Worm (Caenorhabditis elegans) whole organism, L4/young adult: ENCODE measurements around the gene C29E4.9.

Source experiments
- W03F9.2 ChIP-seq: fragments of 150-350 bp; optimal IDR thresholded peaks from 2 replicates; lab custom pipeline; 2014; ENCODE audit warnings: missing biosample characterization, missing genetic modification characterization
- dao-5 ChIP-seq: sonication (generic microtip); optimal IDR thresholded peaks from 2 replicates; lab custom pipeline; 2016; ENCODE audit warnings: missing genotype, missing genetic modification characterization, moderate library complexity, missing compliant biosample characterization
- him-1 ChIP-seq: sonication (generic microtip); optimal IDR thresholded peaks from 2 replicates; lab custom pipeline; 2016; ENCODE audit warnings: missing genotype, missing genetic modification reagents, missing genetic modification characterization, missing compliant biosample characterization

Gene C29E4.9

ce11 chrIII:7948802-7949201 lies 8.1 kb downstream of the C29E4.9 start, which contains the start of gene col-90:
col-90 (plus strand) TSS chrIII:7948838.
- TF ChIP-seq dao-5 (tag; lab: Kevin White, UChicago) = no peak
- no peak for TF ChIP-seq W03F9.2 (tag; lab: Kevin White, UChicago)
- no peak for TF ChIP-seq him-1 (tag; lab: Kevin White, UChicago)

DNA sequence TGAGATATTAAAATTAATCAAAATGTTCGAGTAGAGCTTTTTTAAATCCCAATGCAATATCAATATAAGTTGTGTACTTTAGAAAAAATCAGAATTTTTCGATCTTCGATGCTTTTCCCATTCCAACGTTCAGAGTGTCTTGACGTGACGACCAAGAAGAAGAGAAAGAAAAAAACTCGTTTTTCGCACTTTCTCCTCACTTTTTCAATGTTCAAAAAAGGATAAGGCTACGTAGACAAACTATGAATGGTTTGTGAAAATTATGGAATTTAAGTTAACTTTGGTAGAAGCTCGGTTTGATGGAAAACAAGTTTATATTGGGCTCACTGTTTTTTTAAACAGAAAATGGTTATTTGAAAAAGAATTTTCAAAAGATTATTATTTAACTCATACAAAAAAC lies 9.2 kb downstream of the C29E4.9 start:
- TF ChIP-seq dao-5 (tag; lab: Kevin White, UChicago) = no peak
- no peak for TF ChIP-seq him-1 (tag; lab: Kevin White, UChicago)
- no peak for TF ChIP-seq W03F9.2 (tag; lab: Kevin White, UChicago)

- TF ChIP-seq dao-5 (tag; lab: Kevin White, UChicago) (no peak), him-1 (tag; lab: Kevin White, UChicago) (no peak), W03F9.2 (tag; lab: Kevin White, UChicago) (no peak)
Measured at ce11 chrIII:7946968-7947491, 9.8 kb downstream of the C29E4.9 start, which contains the start of gene gsto-1. gsto-1 (minus strand) TSS chrIII:7947018.

DNA sequence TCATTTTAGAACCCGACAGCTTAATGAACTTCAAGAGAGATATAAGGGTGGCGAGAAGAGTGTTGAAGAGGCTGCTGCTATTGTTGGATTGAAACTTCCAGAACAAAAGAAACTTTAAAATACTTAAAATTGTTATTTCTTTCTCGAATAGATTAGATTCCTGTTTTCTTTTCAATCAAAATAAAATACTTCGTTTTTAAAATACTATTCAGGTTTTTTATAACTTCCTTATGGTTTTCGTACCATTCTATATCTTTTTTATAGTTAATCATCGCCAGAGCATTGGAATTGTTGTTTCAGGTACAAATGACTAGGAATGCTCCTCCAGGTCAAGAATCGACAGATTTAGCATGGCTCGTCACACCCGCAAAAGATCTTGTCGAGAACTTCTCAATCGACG lies 15.4 kb downstream of the C29E4.9 start, which contains the start of gene kle-2:
kle-2 (plus strand) TSS at position 301 of the 400 bp plus-strand sequence.
- TF ChIP-seq him-1 (tag; lab: Kevin White, UChicago) (no peak), dao-5 (tag; lab: Kevin White, UChicago) (no peak), W03F9.2 (tag; lab: Kevin White, UChicago) (no peak)

DNA sequence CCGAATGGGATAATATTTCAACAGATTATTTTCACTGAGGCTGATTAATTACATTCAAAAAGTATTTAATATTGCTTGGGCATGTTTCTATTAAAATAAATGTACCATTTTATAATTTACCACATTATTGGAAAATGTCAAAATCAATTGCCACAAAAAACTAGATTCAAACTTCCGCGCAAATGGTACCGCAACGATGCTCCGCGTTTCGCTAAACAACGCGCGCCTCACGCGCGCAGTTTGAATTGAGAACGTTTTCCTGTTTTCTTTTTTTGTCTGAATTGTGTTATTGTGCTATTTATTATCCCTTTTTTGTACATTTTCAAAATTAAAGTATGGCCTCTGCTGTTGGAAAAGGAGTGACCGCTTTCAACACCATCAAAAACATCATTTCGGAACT lies 16.0 kb downstream of the C29E4.9 start, which contains the start of gene C29E4.12:
C29E4.12 (plus strand) TSS at position 333 of the 400 bp plus-strand sequence.
- no peak for TF ChIP-seq dao-5 (tag; lab: Kevin White, UChicago)
- TF ChIP-seq him-1 (tag; lab: Kevin White, UChicago) = no peak
- TF ChIP-seq W03F9.2 (tag; lab: Kevin White, UChicago) = no peak

ce11 chrIII:7937548-7937947 lies 19.3 kb downstream of the C29E4.9 start, which contains the start of gene C29E4.10:
C29E4.10 (plus strand) TSS chrIII:7937848.
- TF ChIP-seq him-1 (tag; lab: Kevin White, UChicago) (no peak), W03F9.2 (tag; lab: Kevin White, UChicago) (no peak), dao-5 (tag; lab: Kevin White, UChicago) (no peak)

DNA sequence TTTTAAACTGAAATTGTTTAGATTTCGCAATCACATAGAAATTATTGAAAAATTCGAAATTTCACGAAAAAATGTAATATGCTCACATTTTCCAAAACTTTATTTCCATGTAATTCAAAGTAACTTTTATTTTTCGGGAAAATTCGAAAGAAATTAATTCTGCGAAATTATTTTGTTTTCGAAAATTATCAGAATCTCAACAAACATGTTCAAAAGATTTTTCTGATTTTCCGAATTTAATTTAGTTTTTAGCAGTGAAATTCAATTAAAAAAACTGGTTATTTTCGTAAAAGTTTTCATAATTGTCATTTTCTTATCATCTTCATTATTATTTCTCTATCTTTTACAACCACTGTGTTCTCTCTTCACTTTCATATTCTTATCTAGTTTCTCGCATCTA lies 23.6 kb downstream of the C29E4.9 start, which contains the start of gene ran-2:
ran-2 (plus strand) TSS at position 301 of the 400 bp plus-strand sequence.
- TF ChIP-seq him-1 (tag; lab: Kevin White, UChicago) (no peak), dao-5 (tag; lab: Kevin White, UChicago) (no peak), W03F9.2 (tag; lab: Kevin White, UChicago) (no peak)

DNA sequence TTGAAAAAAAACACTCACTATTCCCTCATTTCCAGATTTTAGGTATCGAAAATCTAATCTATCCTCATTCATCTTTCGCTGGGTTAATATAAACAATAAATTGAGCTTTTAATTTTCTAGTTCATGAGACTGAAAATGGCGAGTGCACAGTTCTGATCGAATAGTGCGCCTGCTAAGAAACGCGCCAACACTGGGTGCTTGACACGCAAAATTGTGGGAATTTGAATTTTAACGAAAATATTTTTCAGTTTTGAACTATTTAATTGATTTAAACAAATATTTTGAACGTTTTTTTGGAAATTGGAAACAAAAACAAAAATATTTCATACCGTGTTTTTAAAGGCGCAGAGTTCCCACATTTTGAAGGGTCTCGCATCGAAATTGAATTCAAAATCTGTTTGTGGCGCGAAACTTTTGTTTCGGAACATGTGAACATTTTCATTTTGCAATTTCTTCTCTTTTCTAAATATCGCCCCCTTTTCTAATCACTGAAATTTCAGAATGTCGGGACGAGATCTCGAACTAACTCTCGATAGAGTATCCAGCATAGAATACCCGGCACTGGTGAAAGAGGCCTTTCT lies 28.2 kb downstream of the C29E4.9 start, which contains the start of the genes C29E4.13 and npp-15:
C29E4.13 (minus strand) TSS at position 169 of the 581 bp plus-strand sequence.
npp-15 (plus strand) TSS at position 495 of the 581 bp plus-strand sequence.
- TF ChIP-seq W03F9.2 (tag; lab: Kevin White, UChicago) (peak; percentile 53), dao-5 (tag; lab: Kevin White, UChicago) (no peak), him-1 (tag; lab: Kevin White, UChicago) (no peak)

- TF ChIP-seq W03F9.2 (tag; lab: Kevin White, UChicago) (no peak), dao-5 (tag; lab: Kevin White, UChicago) (no peak), him-1 (tag; lab: Kevin White, UChicago) (no peak)
Measured at ce11 chrIII:7925968-7926367, 30.9 kb downstream of the C29E4.9 start.

ce11 chrIII:7924821-7925220 lies 32.0 kb downstream of the C29E4.9 start, which contains the start of gene tag-250:
tag-250 (minus strand) TSS chrIII:7924921.
- TF ChIP-seq W03F9.2 (tag; lab: Kevin White, UChicago) = no peak

DNA sequence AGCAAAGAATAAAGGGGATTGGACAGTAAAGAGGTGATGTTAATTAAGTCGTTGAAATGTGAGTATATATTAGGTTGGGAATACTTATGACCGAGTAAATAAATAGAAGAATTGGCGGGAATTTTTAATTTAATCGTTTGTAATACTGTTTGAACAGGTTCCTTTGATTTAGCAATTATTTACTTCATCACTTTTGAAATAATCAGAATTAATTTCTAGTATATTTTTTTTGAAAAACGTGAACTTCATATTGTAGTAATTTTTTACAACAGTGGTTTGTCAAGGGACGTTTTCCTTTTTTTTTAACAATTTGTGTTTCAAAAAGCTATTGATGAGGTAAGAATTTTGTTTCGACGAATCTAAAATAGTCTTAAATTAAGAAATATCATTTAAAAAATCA lies 34.7 kb downstream of the C29E4.9 start, which contains the start of gene C29E4.17:
C29E4.17 (plus strand) TSS at position 301 of the 400 bp plus-strand sequence.
- TF ChIP-seq dao-5 (tag; lab: Kevin White, UChicago) = no peak
- TF ChIP-seq him-1 (tag; lab: Kevin White, UChicago) = no peak
- TF ChIP-seq W03F9.2 (tag; lab: Kevin White, UChicago) = no peak

DNA sequence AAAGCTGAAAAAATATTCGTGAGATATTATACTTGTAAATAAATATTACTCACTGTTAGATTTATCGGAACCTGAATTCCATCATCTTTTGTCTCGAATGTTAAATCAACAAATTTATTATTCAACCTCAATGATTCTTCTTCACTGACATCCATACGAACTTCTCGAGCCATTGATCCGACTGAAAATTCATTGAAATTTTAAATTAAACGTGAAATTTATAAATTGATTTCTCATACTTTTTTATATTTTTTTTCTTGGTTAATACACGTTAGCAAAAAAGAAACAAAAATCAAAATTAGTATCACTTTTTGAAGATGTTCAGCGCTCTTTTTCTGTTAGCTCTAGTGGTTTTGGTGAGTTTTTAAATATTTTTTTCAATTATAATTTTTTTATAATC lies 37.0 kb downstream of the C29E4.9 start, which contains the start of gene C29E4.14:
C29E4.14 (plus strand) TSS at position 301 of the 400 bp plus-strand sequence.
- TF ChIP-seq W03F9.2 (tag; lab: Kevin White, UChicago) (no peak), him-1 (tag; lab: Kevin White, UChicago) (no peak), dao-5 (tag; lab: Kevin White, UChicago) (no peak)

- TF ChIP-seq dao-5 (tag; lab: Kevin White, UChicago) (no peak), W03F9.2 (tag; lab: Kevin White, UChicago) (no peak), him-1 (tag; lab: Kevin White, UChicago) (no peak)
Measured at ce11 chrIII:7917667-7918066, 39.2 kb downstream of the C29E4.9 start, which contains the start of gene gly-3. gly-3 (minus strand) TSS chrIII:7917767.
